Fruit fly (Drosophila melanogaster): ENCODE results near the gene CG12948.

Gene CG12948

dm6 chr3R:9774821-9775220, 27.3 kb upstream of the CG12948 start, which contains the start of gene topi:
Gene topi, plus strand, starts transcription at chr3R:9775121.
- TF ChIP-seq Hnf4 (GFP tag; optimal IDR thresholded peaks at IDR 0.05) = no peak
- TF ChIP-seq HLH106 (tag; optimal IDR thresholded peaks at IDR 0.05) = no peak
- no peak for TF ChIP-seq Mio (GFP tag; optimal IDR thresholded peaks at IDR 0.05)
- TF ChIP-seq CrebA (GFP tag; optimal IDR thresholded peaks at IDR 0.05; ENCODE audit: borderline replicate concordance) = no peak
- TF ChIP-seq tai (GFP tag; optimal IDR thresholded peaks at IDR 0.05) = no peak
- no peak for TF ChIP-seq CG32264 (GFP tag; optimal IDR thresholded peaks at IDR 0.05)

- TF ChIP-seq Jra (GFP tag; optimal IDR thresholded peaks at IDR 0.05) (peak; percentile 8), Dif (GFP tag; optimal IDR thresholded peaks at IDR 0.05; ENCODE audit: partially characterized antibody) (no peak), Rel (GFP tag; optimal IDR thresholded peaks at IDR 0.05) (no peak), Rel (tag; optimal IDR thresholded peaks at IDR 0.05) (peak; percentile 93), GATAd (GFP tag; optimal IDR thresholded peaks at IDR 0.05) (no peak), dmrt93B (GFP tag; optimal IDR thresholded peaks at IDR 0.05) (no peak), br (GFP tag; optimal IDR thresholded peaks at IDR 0.05) (peak; percentile 24), CG9705 (GFP tag; optimal IDR thresholded peaks at IDR 0.05) (no peak), OdsH (GFP tag; optimal IDR thresholded peaks at IDR 0.05) (peak; percentile 17), rgr (GFP tag; optimal IDR thresholded peaks at IDR 0.05) (peak; percentile 4), Hr83 (GFP tag; optimal IDR thresholded peaks at IDR 0.05; ENCODE audit: poor library complexity, severe bottlenecking) (peak; percentile 12), jim (GFP tag; optimal IDR thresholded peaks at IDR 0.05) (no peak), foxo (GFP tag; optimal IDR thresholded peaks at IDR 0.05) (no peak), h (GFP tag; optimal IDR thresholded peaks at IDR 0.05) (peak; percentile 5), Sp1 (GFP tag; optimal IDR thresholded peaks at IDR 0.05) (peak; percentile 27), dsf (GFP tag; optimal IDR thresholded peaks at IDR 0.05; ENCODE audit: borderline replicate concordance) (no peak), dl (GFP tag; optimal IDR thresholded peaks at IDR 0.05; ENCODE audit: insufficient read depth in 1 of 2, partially characterized antibody in 2 of 2) (no peak), ey (GFP tag; optimal IDR thresholded peaks at IDR 0.05) (no peak)
Observed at dm6 chr3R:9774147-9774546, 26.6 kb upstream of the CG12948 start, which contains the start of gene Whamy. Gene Whamy, minus strand, starts transcription at chr3R:9774419.

DNA sequence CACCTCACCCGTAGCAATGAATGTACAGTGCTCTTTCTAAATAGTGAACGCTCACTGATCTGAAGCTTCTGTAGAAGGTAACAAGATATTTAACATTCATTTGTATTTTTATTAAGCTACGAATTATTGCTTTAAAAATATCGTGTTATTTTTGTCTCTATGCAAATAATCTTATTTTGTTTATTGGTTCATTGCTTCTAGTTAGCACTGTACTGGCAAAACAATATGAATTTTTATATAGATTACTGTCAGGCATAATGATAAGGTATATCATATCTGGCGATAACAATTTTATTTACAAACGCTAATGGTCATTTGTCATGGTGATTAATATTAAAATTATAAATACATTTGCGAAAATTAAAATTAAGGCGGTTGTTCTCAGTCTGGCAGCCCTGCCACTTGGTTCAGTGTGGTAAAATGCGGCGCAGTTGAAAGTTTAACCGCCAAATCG, 24.0 kb upstream of the CG12948 start, which contains the start of gene CG9471:
Gene CG9471 (minus strand): TSS at position 24 of the 454 bp plus-strand sequence.
- peak; percentile 53 to 99 for TF ChIP-seq foxo (GFP tag; optimal IDR thresholded peaks at IDR 0.05)
- no peak for TF ChIP-seq dl (GFP tag; optimal IDR thresholded peaks at IDR 0.05; ENCODE audit: insufficient read depth in 1 of 2, partially characterized antibody in 2 of 2)
- TF ChIP-seq fru (GFP tag; optimal IDR thresholded peaks at IDR 0.05) = peak; percentile 98
- peak; percentile 91 for TF ChIP-seq sv (GFP tag; optimal IDR thresholded peaks at IDR 0.05)
- no peak for TF ChIP-seq tai (GFP tag; optimal IDR thresholded peaks at IDR 0.05)
- TF ChIP-seq lola (GFP tag; optimal IDR thresholded peaks at IDR 0.05) = no peak
- TF ChIP-seq CG9705 (GFP tag; optimal IDR thresholded peaks at IDR 0.05) = peak; percentile 88
- peak; percentile 98 for TF ChIP-seq OdsH (GFP tag; optimal IDR thresholded peaks at IDR 0.05)
- TF ChIP-seq psq (GFP tag; optimal IDR thresholded peaks at IDR 0.05) = peak; percentile 94
- peak; percentile 97 for TF ChIP-seq woc (GFP tag; optimal IDR thresholded peaks at IDR 0.05)
- peak; percentile 82 for TF ChIP-seq dmrt93B (GFP tag; optimal IDR thresholded peaks at IDR 0.05)
- peak; percentile 98 for TF ChIP-seq Hnf4 (GFP tag; optimal IDR thresholded peaks at IDR 0.05)
- TF ChIP-seq dsf (GFP tag; optimal IDR thresholded peaks at IDR 0.05; ENCODE audit: borderline replicate concordance) = peak; percentile 87
- TF ChIP-seq rgr (GFP tag; optimal IDR thresholded peaks at IDR 0.05) = peak; percentile 99
- peak; percentile 96 for TF ChIP-seq Sp1 (GFP tag; optimal IDR thresholded peaks at IDR 0.05)
- TF ChIP-seq Hr78 (GFP tag; optimal IDR thresholded peaks at IDR 0.05) = no peak
- TF ChIP-seq jim (GFP tag; optimal IDR thresholded peaks at IDR 0.05) = peak; percentile 5
- TF ChIP-seq Dfd (GFP tag; optimal IDR thresholded peaks at IDR 0.05) = no peak
- TF ChIP-seq Jra (GFP tag; optimal IDR thresholded peaks at IDR 0.05) = peak; percentile 97
- peak; percentile 95 for TF ChIP-seq sage (GFP tag; optimal IDR thresholded peaks at IDR 0.05)
- TF ChIP-seq Hr83 (GFP tag; optimal IDR thresholded peaks at IDR 0.05; ENCODE audit: poor library complexity, severe bottlenecking) = peak; percentile 41
- TF ChIP-seq ey (GFP tag; optimal IDR thresholded peaks at IDR 0.05) = peak; percentile 98
- peak; percentile 95 for TF ChIP-seq HLH106 (tag; optimal IDR thresholded peaks at IDR 0.05)
- peak; percentile 99 for TF ChIP-seq h (GFP tag; optimal IDR thresholded peaks at IDR 0.05)
- peak; percentile 89 for TF ChIP-seq Rel (GFP tag; optimal IDR thresholded peaks at IDR 0.05)
- peak; percentile 87 for TF ChIP-seq Rel (tag; optimal IDR thresholded peaks at IDR 0.05)
- TF ChIP-seq br (GFP tag; optimal IDR thresholded peaks at IDR 0.05) = peak; percentile 97
- TF ChIP-seq Abd-B (GFP tag; optimal IDR thresholded peaks at IDR 0.05) = no peak
- TF ChIP-seq CrebA (GFP tag; optimal IDR thresholded peaks at IDR 0.05; ENCODE audit: borderline replicate concordance) = no peak
- peak; percentile 86 for TF ChIP-seq GATAd (GFP tag; optimal IDR thresholded peaks at IDR 0.05)
- peak; percentile 92 for TF ChIP-seq CG32264 (GFP tag; optimal IDR thresholded peaks at IDR 0.05)
- TF ChIP-seq Mio (GFP tag; optimal IDR thresholded peaks at IDR 0.05) = peak; percentile 73
